Worm (Caenorhabditis elegans): ENCODE results near the gene npr-33.

Gene npr-33

ce11 chrX:15919372-15919771 is 8.9 kb downstream of the npr-33 start, which contains the start of gene F31B9.7:
TSS of gene F31B9.7 (plus strand) at chrX:15919672.
- TF ChIP-seq W03F9.2 (tag; optimal IDR thresholded peaks at IDR 0.05) (no peak), him-1 (tag; optimal IDR thresholded peaks at IDR 0.05) (no peak), dao-5 (tag; optimal IDR thresholded peaks at IDR 0.05) (no peak)

DNA sequence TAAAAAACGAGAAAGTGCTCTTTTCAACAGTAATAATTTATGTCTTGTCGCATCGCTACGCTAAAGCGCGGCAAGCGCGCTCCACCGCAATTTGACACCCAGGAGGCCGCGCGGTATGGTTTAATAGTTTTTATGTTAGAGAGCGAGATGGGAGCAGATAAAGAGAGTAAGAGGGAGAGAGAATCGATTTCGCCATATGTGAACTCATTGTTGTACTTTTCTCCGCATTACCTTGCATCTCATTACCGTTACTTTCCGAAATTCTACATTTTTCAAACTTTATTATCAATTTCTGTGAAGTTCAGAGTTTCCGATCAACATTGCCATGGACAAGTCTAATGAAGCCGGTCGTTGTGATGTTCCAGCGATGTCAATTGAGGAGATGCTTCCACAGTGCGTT is 13.0 kb downstream of the npr-33 start, which contains the start of gene F31B9.3:
Gene F31B9.3 (plus strand): TSS at position 301 of the 400 bp plus-strand sequence.
- TF ChIP-seq him-1 (tag; optimal IDR thresholded peaks at IDR 0.05) = no peak
- no peak for TF ChIP-seq W03F9.2 (tag; optimal IDR thresholded peaks at IDR 0.05)
- TF ChIP-seq dao-5 (tag; optimal IDR thresholded peaks at IDR 0.05) = no peak

DNA sequence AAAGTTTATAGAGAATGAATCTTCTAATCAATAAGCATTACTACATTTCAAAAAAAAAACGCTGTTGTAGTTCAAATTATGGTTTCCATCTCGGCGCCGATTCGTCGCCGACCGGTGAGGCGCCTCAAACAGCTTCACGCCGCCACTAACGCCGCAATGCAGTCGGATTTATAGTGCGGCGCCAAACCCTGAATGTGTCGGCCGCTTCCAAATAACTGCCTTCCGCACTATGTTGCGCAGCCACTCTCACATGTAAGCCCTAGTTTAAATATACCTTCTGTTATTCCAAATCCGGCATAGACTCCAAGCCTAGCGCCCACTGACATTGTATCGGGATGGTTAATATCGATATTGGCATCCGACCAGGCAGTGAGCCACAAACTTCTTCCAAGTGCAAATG is 22.4 kb downstream of the npr-33 start:
- TF ChIP-seq W03F9.2 (tag; optimal IDR thresholded peaks at IDR 0.05) (no peak), dao-5 (tag; optimal IDR thresholded peaks at IDR 0.05) (no peak), him-1 (tag; optimal IDR thresholded peaks at IDR 0.05) (no peak)

- TF ChIP-seq dao-5 (tag; optimal IDR thresholded peaks at IDR 0.05) = no peak
- no peak for TF ChIP-seq W03F9.2 (tag; optimal IDR thresholded peaks at IDR 0.05)
- TF ChIP-seq him-1 (tag; optimal IDR thresholded peaks at IDR 0.05) = no peak
Observed at ce11 chrX:15937854-15938253, 27.4 kb downstream of the npr-33 start.

- no peak for TF ChIP-seq dao-5 (tag; optimal IDR thresholded peaks at IDR 0.05)
- no peak for TF ChIP-seq W03F9.2 (tag; optimal IDR thresholded peaks at IDR 0.05)
Observed at ce11 chrX:15939224-15939623, 28.8 kb downstream of the npr-33 start, which contains the start of gene mrp-3. TSS of gene mrp-3 (minus strand) at chrX:15939324.

ce11 chrX:15939759-15940334 is 29.4 kb downstream of the npr-33 start:
- TF ChIP-seq dao-5 (tag; optimal IDR thresholded peaks at IDR 0.05) (no peak), him-1 (tag; optimal IDR thresholded peaks at IDR 0.05) (no peak), W03F9.2 (tag; optimal IDR thresholded peaks at IDR 0.05) (no peak)

DNA sequence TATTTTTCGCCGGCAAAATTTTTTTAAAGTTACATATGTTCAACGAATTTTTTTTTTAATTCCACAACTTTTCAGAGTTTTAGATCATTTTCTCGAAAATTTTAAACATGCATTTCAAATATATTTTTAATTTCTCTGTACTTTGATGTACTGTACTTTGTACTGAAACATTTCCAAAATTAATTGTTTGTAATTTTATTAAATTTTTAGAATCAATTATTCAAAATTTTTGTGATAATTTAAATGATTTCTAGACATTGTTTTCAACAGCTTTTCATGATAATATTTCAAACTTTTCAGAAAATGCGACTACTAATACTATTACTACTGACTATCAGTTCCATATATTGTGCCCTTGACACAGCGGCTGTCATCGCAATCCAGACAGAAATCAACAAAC is 33.3 kb downstream of the npr-33 start, which contains the start of gene mec-5:
Gene mec-5 (plus strand): TSS at position 301 of the 400 bp plus-strand sequence.
- TF ChIP-seq him-1 (tag; optimal IDR thresholded peaks at IDR 0.05) (no peak), W03F9.2 (tag; optimal IDR thresholded peaks at IDR 0.05) (no peak), dao-5 (tag; optimal IDR thresholded peaks at IDR 0.05) (no peak)

DNA sequence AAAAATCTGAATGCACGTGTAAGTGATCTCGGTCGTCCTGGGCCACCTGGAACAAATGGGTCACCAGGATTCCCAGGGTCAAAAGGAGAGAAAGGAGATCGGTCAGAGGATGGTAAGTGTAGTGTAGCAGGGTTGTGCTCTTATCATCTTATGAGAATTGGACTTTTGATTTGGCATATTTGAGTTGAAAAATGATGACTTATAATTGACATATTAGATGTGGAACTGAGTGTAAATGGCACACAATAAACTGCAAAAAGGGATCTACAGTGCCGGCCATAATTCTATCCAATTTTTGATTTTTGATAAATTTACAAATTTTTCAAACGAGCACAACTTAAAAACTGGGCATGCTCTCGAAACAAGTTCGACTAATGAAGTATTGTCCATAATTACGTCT is 33.8 kb downstream of the npr-33 start:
- TF ChIP-seq him-1 (tag; optimal IDR thresholded peaks at IDR 0.05) = no peak

ce11 chrX:15945806-15946205 is 35.4 kb downstream of the npr-33 start:
- no peak for TF ChIP-seq him-1 (tag; optimal IDR thresholded peaks at IDR 0.05)
- no peak for TF ChIP-seq W03F9.2 (tag; optimal IDR thresholded peaks at IDR 0.05)
- TF ChIP-seq dao-5 (tag; optimal IDR thresholded peaks at IDR 0.05) = no peak

- TF ChIP-seq dao-5 (tag; optimal IDR thresholded peaks at IDR 0.05) (no peak), him-1 (tag; optimal IDR thresholded peaks at IDR 0.05) (no peak), W03F9.2 (tag; optimal IDR thresholded peaks at IDR 0.05) (no peak)
Observed at ce11 chrX:15951194-15951593, 40.8 kb downstream of the npr-33 start, which contains the start of gene col-186. TSS of gene col-186 (plus strand) at chrX:15951494.

DNA sequence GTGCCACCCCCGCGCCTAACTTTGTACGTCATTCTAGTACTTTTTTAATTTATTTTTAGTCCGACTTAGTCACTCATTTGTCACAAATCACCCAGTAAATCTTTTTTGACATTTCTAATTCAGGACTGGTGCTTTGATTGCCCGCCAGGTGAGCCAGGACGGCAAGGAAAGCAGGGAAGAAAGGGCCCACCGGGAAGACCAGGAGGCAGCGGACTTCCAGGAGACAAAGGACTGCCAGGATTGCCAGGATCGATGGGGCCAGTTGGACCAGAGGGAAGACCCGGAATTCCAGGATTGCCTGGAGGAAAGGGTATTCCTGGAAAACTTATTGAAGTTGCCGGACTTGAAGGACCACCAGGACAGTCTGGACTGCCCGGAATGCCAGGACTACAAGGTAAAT is 42.7 kb downstream of the npr-33 start:
- TF ChIP-seq dao-5 (tag; optimal IDR thresholded peaks at IDR 0.05) (no peak), W03F9.2 (tag; optimal IDR thresholded peaks at IDR 0.05) (no peak), him-1 (tag; optimal IDR thresholded peaks at IDR 0.05) (no peak)

ce11 chrX:15953611-15954010 is 43.2 kb downstream of the npr-33 start:
- TF ChIP-seq him-1 (tag; optimal IDR thresholded peaks at IDR 0.05) (no peak), W03F9.2 (tag; optimal IDR thresholded peaks at IDR 0.05) (no peak), dao-5 (tag; optimal IDR thresholded peaks at IDR 0.05) (no peak)

DNA sequence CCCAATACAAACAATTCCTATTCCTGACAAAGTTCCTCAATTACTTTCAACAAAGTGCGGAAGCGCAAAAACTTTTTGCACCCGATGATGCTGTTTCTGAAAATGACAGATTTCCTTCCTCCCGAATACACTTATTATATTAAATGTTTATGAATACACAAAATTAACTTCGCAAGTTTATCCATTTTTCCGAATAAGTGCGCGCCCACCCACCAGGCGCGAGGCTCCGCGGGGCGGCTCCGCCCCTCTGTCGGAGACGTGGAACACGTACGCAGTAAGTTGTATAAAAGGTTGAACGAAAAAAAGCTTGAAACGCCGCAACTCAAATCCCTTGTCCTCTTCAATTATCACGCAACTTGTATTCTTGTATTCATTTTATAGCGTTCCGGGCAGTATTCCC is 48.3 kb downstream of the npr-33 start, which contains the start of gene C09G1.5:
Gene C09G1.5 (plus strand): TSS at position 301 of the 400 bp plus-strand sequence.
- TF ChIP-seq W03F9.2 (tag; optimal IDR thresholded peaks at IDR 0.05) (no peak), dao-5 (tag; optimal IDR thresholded peaks at IDR 0.05) (no peak), him-1 (tag; optimal IDR thresholded peaks at IDR 0.05) (no peak)
